Fruit fly (Drosophila melanogaster) whole organism, wandering third instar larva: ENCODE data around the gene Lectin-galC1.

Experiments
- GATAd ChIP-seq: sonication (Bioruptor generic); optimal IDR thresholded peaks from 2 replicates; lab custom pipeline; 2016; ENCODE audit warnings: missing biosample characterization, missing genetic modification characterization
- HLH106 ChIP-seq: fragments of 200-800 bp; optimal IDR thresholded peaks from 3 replicates; lab custom pipeline; 2019; ENCODE audit warnings: missing biosample characterization, mild to moderate bottlenecking, missing genetic modification characterization, moderate library complexity
- Hr78 ChIP-seq: fragments of >200 bp; optimal IDR thresholded peaks from 2 replicates; lab custom pipeline; 2017; ENCODE audit warnings: missing biosample characterization, missing genetic modification characterization

DNA sequence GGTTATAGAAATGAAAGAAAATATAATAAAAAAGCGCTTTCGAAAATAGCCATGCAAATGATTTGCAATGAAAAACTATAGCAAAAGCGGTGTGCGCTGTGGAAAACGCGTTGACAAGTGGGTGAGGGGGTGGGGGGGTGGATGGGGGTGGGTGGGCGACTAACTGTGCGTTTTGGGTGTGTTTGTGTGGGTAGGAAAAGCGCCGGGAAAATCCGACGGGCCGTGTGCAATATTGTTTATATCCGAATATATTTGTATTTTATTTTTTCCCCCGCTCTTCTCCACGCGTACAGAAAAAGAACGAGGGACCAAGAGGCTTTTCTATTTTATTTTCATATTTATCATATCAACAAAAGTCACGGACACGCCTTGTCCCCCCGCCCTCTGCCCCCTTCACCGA is 10.8 kb upstream of the Lectin-galC1 start:
- TF ChIP-seq Hr78 (GFP tag; lab: Kevin White, UChicago): no peak
- no peak for TF ChIP-seq GATAd (GFP tag; lab: Kevin White, UChicago)
- no peak for TF ChIP-seq HLH106
